Fruit fly (Drosophila melanogaster): Measurements from ENCODE around the gene CG13841.

CG13841 gene

DNA sequence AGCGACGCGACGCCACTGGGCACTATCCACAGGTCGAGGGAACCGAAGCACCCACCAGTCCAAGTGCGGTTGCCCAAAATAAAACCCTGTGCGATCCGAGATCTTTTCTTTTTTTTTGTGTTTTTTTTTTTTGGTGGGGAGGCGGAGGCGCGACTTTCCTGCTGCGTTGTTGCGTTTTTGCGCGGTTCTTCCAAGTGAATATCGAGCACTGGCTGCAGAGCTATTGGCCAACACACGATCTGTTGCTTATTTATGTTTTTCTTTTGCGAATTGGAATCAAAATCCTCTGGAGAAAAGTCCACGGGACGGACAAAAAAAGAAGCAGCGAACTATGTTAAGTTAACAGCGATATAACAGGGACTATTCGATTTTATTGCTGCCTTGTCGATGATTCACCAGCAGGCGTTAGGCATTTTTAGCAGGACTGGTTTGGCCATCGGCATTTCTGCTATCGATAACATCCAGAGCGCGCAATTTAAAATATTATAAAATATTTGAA, 46.6 kb downstream of the CG13841 start, which contains the start of gene wge (continued):
- peak; percentile 9 for TF ChIP-seq gsb-n (tag; optimal IDR thresholded peaks at IDR 0.05)
- peak; percentile 51 for TF ChIP-seq trem (tag; optimal IDR thresholded peaks at IDR 0.05)
- TF ChIP-seq Med (GFP tag), result peak; percentile 29
- no peak for TF ChIP-seq btn (GFP tag; optimal IDR thresholded peaks at IDR 0.05)
- TF ChIP-seq CG30020 (tag; optimal IDR thresholded peaks at IDR 0.05), result no peak
- TF ChIP-seq CG14860 (GFP tag; IDR thresholded peaks at IDR 0.05; ENCODE audit: partially characterized antibody), result peak; percentile 8; the same call in 1 of the 3 replicates
- peak; percentile 71 for TF ChIP-seq CG2116 (GFP tag; optimal IDR thresholded peaks at IDR 0.05)
- TF ChIP-seq Eip74EF (GFP tag; optimal IDR thresholded peaks at IDR 0.05), result no peak
- peak; percentile 69 for TF ChIP-seq sd (tag; optimal IDR thresholded peaks at IDR 0.05)
- TF ChIP-seq MBD-R2 (GFP tag; IDR thresholded peaks at IDR 0.05), result 0 out of 2 replicates have a peak, but pooled peaks have one; percentile 5
- peak; percentile 39 for TF ChIP-seq lbe (GFP tag; optimal IDR thresholded peaks at IDR 0.05)
- TF ChIP-seq Hand (GFP tag; optimal IDR thresholded peaks at IDR 0.05), result no peak
- TF ChIP-seq phol (tag; optimal IDR thresholded peaks at IDR 0.05), result peak; percentile 21
- TF ChIP-seq crol (GFP tag; IDR thresholded peaks at IDR 0.05), result no peak
- no peak for TF ChIP-seq CG18619 (GFP tag; optimal IDR thresholded peaks at IDR 0.05)
- TF ChIP-seq nerfin-1 (tag; optimal IDR thresholded peaks at IDR 0.05), result peak; percentile 72
- peak; percentile 44; the same call in 2 of the 3 replicates for TF ChIP-seq Doc3 (GFP tag; IDR thresholded peaks at IDR 0.05; ENCODE audit: partially characterized antibody)
- TF ChIP-seq ato (GFP tag; IDR thresholded peaks at IDR 0.05; ENCODE audit: partially characterized antibody), result peak; percentile 84
- peak; percentile 55; the same call in 1 of the 3 replicates for TF ChIP-seq mld (GFP tag; IDR thresholded peaks at IDR 0.05; ENCODE audit: partially characterized antibody)
- no peak for TF ChIP-seq CG17912 (GFP tag; optimal IDR thresholded peaks at IDR 0.05)
- no peak for TF ChIP-seq CG14050 (GFP tag; IDR thresholded peaks at IDR 0.05)
- peak; percentile 21 for TF ChIP-seq nmo (GFP tag; optimal IDR thresholded peaks at IDR 0.05)
- TF ChIP-seq Scr (GFP tag; IDR thresholded peaks at IDR 0.05; ENCODE audit: partially characterized antibody), result peak; percentile 64
- no peak for TF ChIP-seq Elba2 (GFP tag; optimal IDR thresholded peaks at IDR 0.05)
- TF ChIP-seq vnd (GFP tag; IDR thresholded peaks at IDR 0.05; ENCODE audit: partially characterized antibody), result peak; percentile 38; the same call in 1 of the 3 replicates
- TF ChIP-seq Gsc (GFP tag; IDR thresholded peaks at IDR 0.05), result no peak
- TF ChIP-seq CG13287 (GFP tag; IDR thresholded peaks at IDR 0.05; ENCODE audit: partially characterized antibody), result peak; percentile 79
- TF ChIP-seq CG2712 (tag; optimal IDR thresholded peaks at IDR 0.05), result peak; percentile 7
- no peak for TF ChIP-seq chm (GFP tag; IDR thresholded peaks at IDR 0.05)
- TF ChIP-seq stwl (tag; optimal IDR thresholded peaks at IDR 0.05), result peak; percentile 48
- peak; percentile 75 for TF ChIP-seq gfzf (GFP tag; optimal IDR thresholded peaks at IDR 0.05)
- TF ChIP-seq CG1603 (tag; optimal IDR thresholded peaks at IDR 0.05), result peak; percentile 34
- TF ChIP-seq peb (GFP tag; IDR thresholded peaks at IDR 0.05), result no peak
- TF ChIP-seq knrl (GFP tag; IDR thresholded peaks at IDR 0.05; ENCODE audit: partially characterized antibody), result peak; percentile 54
- peak; percentile 53 for TF ChIP-seq Sry-δ (GFP tag; optimal IDR thresholded peaks at IDR 0.05)
- TF ChIP-seq dmrt99B (tag; optimal IDR thresholded peaks at IDR 0.05), result no peak
- peak; percentile 74 for TF ChIP-seq CG6791 (GFP tag; IDR thresholded peaks at IDR 0.05; ENCODE audit: partially characterized antibody)
- no peak for TF ChIP-seq HmgD (GFP tag; optimal IDR thresholded peaks at IDR 0.05)
- TF ChIP-seq Opbp (GFP tag; IDR thresholded peaks at IDR 0.05; ENCODE audit: partially characterized antibody), result peak; percentile 58; the same call in 1 of the 3 replicates
- TF ChIP-seq salm (tag; optimal IDR thresholded peaks at IDR 0.05), result no peak
- no peak for TF ChIP-seq CG15696 (tag; optimal IDR thresholded peaks at IDR 0.05)
- no peak for TF ChIP-seq lov (optimal IDR thresholded peaks at IDR 0.05)
- no peak for TF ChIP-seq lov (GFP tag; IDR thresholded peaks at IDR 0.05)
- TF ChIP-seq CG9797 (GFP tag; optimal IDR thresholded peaks at IDR 0.05), result peak; percentile 65
- TF ChIP-seq row (GFP tag; IDR thresholded peaks at IDR 0.05), result no peak
- no peak for TF ChIP-seq zfh1 (GFP tag; IDR thresholded peaks at IDR 0.05)
- TF ChIP-seq CG16815 (GFP tag; optimal IDR thresholded peaks at IDR 0.05), result no peak
- TF ChIP-seq da (GFP tag; optimal IDR thresholded peaks at IDR 0.05), result no peak
- no peak for TF ChIP-seq CG1529 (GFP tag; optimal IDR thresholded peaks at IDR 0.05)
